Worm (Caenorhabditis elegans): Measurements from ENCODE around the gene Y66D12A.10.
A peak's percentile ranks its signal among the peaks of the same experiment; 100 is the strongest.

The Y66D12A.10 gene

ce11 chrIII:11582569-11582968 lies 16.9 kb downstream of the Y66D12A.10 start:
- no peak for TF ChIP-seq mdt-29 (GFP tag; IDR thresholded peaks at IDR 0.05)
- TF ChIP-seq dve-1 (tag; optimal IDR thresholded peaks at IDR 0.05; ENCODE audit: insufficient read depth), result no peak
- no peak for TF ChIP-seq snpc-4 (tag; optimal IDR thresholded peaks at IDR 0.05)
- no peak for TF ChIP-seq F49E8.2 (tag; optimal IDR thresholded peaks at IDR 0.05; ENCODE audit: borderline replicate concordance)
- TF ChIP-seq ceh-44 (GFP tag; IDR thresholded peaks at IDR 0.05), result no peak
- TF ChIP-seq F37D6.2 (tag; optimal IDR thresholded peaks at IDR 0.05), result no peak
- TF ChIP-seq fkh-10 (GFP tag; optimal IDR thresholded peaks at IDR 0.05), result no peak
- TF ChIP-seq nhr-11 (tag; optimal IDR thresholded peaks at IDR 0.05), result no peak
- no peak for TF ChIP-seq ztf-11 (tag; optimal IDR thresholded peaks at IDR 0.05)
- no peak for TF ChIP-seq ama-1 (optimal IDR thresholded peaks at IDR 0.05)
- TF ChIP-seq Y48G9A.11 (GFP tag; IDR thresholded peaks at IDR 0.05), result no peak

- TF ChIP-seq lin-15B (tag; optimal IDR thresholded peaks at IDR 0.05) (no peak), mxl-3 (GFP tag; optimal IDR thresholded peaks at IDR 0.05) (no peak), ceh-28 (tag; optimal IDR thresholded peaks at IDR 0.05) (no peak), R02D3.7 (tag; optimal IDR thresholded peaks at IDR 0.05) (no peak), lin-1 (GFP tag; IDR thresholded peaks at IDR 0.05) (no peak), mdt-29 (GFP tag; IDR thresholded peaks at IDR 0.05) (no peak), cey-2 (tag; optimal IDR thresholded peaks at IDR 0.05; ENCODE audit: borderline replicate concordance, insufficient read depth) (no peak), mes-2 (tag; optimal IDR thresholded peaks at IDR 0.05; ENCODE audit: poor library complexity, severe bottlenecking) (no peak), egl-27 (tag; optimal IDR thresholded peaks at IDR 0.05) (no peak)
Measured at ce11 chrIII:11588911-11589310, 23.2 kb downstream of the Y66D12A.10 start, which contains the start of gene Y66D12A.3. Gene Y66D12A.3 (plus strand): TSS chrIII:11589211.

ce11 chrIII:11589311-11589710 lies 23.6 kb downstream of the Y66D12A.10 start:
- no peak for TF ChIP-seq mxl-2 (GFP tag; conservative IDR thresholded peaks at IDR 0.05)
- no peak for TF ChIP-seq nhr-28 (tag; optimal IDR thresholded peaks at IDR 0.05)
- no peak for TF ChIP-seq Y5F2A.4 (GFP tag; optimal IDR thresholded peaks at IDR 0.05)
- no peak for TF ChIP-seq pqm-1 (tag; optimal IDR thresholded peaks at IDR 0.05)
- TF ChIP-seq F37D6.2 (tag; optimal IDR thresholded peaks at IDR 0.05), result no peak
- no peak for TF ChIP-seq mep-1 (tag; optimal IDR thresholded peaks at IDR 0.05)
- TF ChIP-seq pha-4 (GFP tag; IDR thresholded peaks at IDR 0.05), result no peak
- TF ChIP-seq pha-4 (tag; optimal IDR thresholded peaks at IDR 0.05), result no peak
- TF ChIP-seq zag-1 (tag; optimal IDR thresholded peaks at IDR 0.05), result no peak
- TF ChIP-seq mes-2 (tag; optimal IDR thresholded peaks at IDR 0.05; ENCODE audit: poor library complexity, severe bottlenecking), result no peak
- no peak for TF ChIP-seq mdl-1 (tag; optimal IDR thresholded peaks at IDR 0.05)
- TF ChIP-seq dpl-1 (GFP tag; optimal IDR thresholded peaks at IDR 0.05), result no peak

ce11 chrIII:11590255-11590654 lies 24.6 kb downstream of the Y66D12A.10 start:
- TF ChIP-seq lin-38 (GFP tag; IDR thresholded peaks at IDR 0.05) (peak; percentile 80), ama-1 (optimal IDR thresholded peaks at IDR 0.05) (no peak)

- TF ChIP-seq jun-1 (tag; optimal IDR thresholded peaks at IDR 0.05), result no peak
- TF ChIP-seq nhr-11 (tag; optimal IDR thresholded peaks at IDR 0.05), result no peak
- TF ChIP-seq ceh-28 (tag; optimal IDR thresholded peaks at IDR 0.05), result peak; percentile 84
- no peak for TF ChIP-seq gei-8 (GFP tag; optimal IDR thresholded peaks at IDR 0.05)
Measured at ce11 chrIII:11592096-11592495, 26.4 kb downstream of the Y66D12A.10 start.

- TF ChIP-seq daf-8 (GFP tag; IDR thresholded peaks at IDR 0.05), result no peak
- TF ChIP-seq hlh-30 (tag; optimal IDR thresholded peaks at IDR 0.05; ENCODE audit: insufficient read depth), result no peak
- TF ChIP-seq skn-1 (tag; optimal IDR thresholded peaks at IDR 0.05), result no peak
- TF ChIP-seq mxl-3 (GFP tag; optimal IDR thresholded peaks at IDR 0.05), result no peak
- no peak for TF ChIP-seq ceh-44 (GFP tag; IDR thresholded peaks at IDR 0.05)
- no peak for TF ChIP-seq pha-4 (GFP tag; IDR thresholded peaks at IDR 0.05)
- no peak for TF ChIP-seq pha-4 (tag; optimal IDR thresholded peaks at IDR 0.05)
- no peak for TF ChIP-seq lsy-2 (tag; optimal IDR thresholded peaks at IDR 0.05)
- TF ChIP-seq R02D3.7 (tag; optimal IDR thresholded peaks at IDR 0.05), result no peak
Measured at ce11 chrIII:11607870-11608269, 42.2 kb downstream of the Y66D12A.10 start, which contains the start of gene Y66D12A.1. Gene Y66D12A.1 (plus strand): TSS chrIII:11608170.

Data from whole organism, L4 larva.